Fruit fly (Drosophila melanogaster) whole organism, prepupa: ENCODE measurements around the gene Or88a.

Source experiments
- CG32006 ChIP-seq: fragments of 200-800 bp; sonication (Bioruptor generic); optimal IDR thresholded peaks from 3 replicates; lab custom pipeline; 2017; ENCODE audit warnings: missing biosample characterization, mild to moderate bottlenecking, missing genetic modification characterization
- Gug ChIP-seq: fragments of 200-800 bp; sonication (Bioruptor generic); IDR thresholded peaks from 2 replicates; pipeline ENCODE4 v1.3.6; 2022; ENCODE audit warnings: missing biosample characterization, missing genetic modification characterization
- Hr39 ChIP-seq: fragments of 200-800 bp; sonication (Bioruptor generic); optimal IDR thresholded peaks from 2 replicates; lab custom pipeline; 2016; ENCODE audit warnings: missing biosample characterization, missing genetic modification characterization
- Lpt ChIP-seq: fragments of 200-800 bp; sonication (Bioruptor generic); optimal IDR thresholded peaks from 3 replicates; lab custom pipeline; 2016; ENCODE audit warnings: missing biosample characterization, missing genetic modification characterization
- Met ChIP-seq: fragments of 200-800 bp; sonication (Bioruptor generic); optimal IDR thresholded peaks from 3 replicates; lab custom pipeline; 2016; ENCODE audit warnings: missing biosample characterization, missing genetic modification characterization
- lz ChIP-seq: fragments of 200-800 bp; sonication (Bioruptor generic); optimal IDR thresholded peaks from 3 replicates; lab custom pipeline; 2016; ENCODE audit warnings: missing biosample characterization, missing genetic modification characterization
- pdm3 ChIP-seq: fragments of 200-800 bp; sonication (Bioruptor generic); optimal IDR thresholded peaks from 3 replicates; lab custom pipeline; 2016; ENCODE audit warnings: missing biosample characterization, missing genetic modification characterization

- TF ChIP-seq Lpt (GFP tag; lab: Kevin White, UChicago) (no peak), pdm3 (no peak), Gug (GFP tag; lab: Robert Waterston, UW) (no peak), lz (GFP tag; lab: Kevin White, UChicago) (no peak), Met (no peak), CG32006 (GFP tag; lab: Kevin White, UChicago) (no peak), Hr39 (GFP tag; lab: Kevin White, UChicago) (no peak)
Measured at dm6 chr3R:14112066-14112465, 2.8 kb downstream of the Or88a start, which contains the start of gene CG14357.
